Worm (Caenorhabditis elegans): ENCODE results near the gene K05G3.2.

The K05G3.2 gene

ce11 chrX:16519517-16519916 lies 24.8 kb downstream of the K05G3.2 start, which contains the start of gene T25D1.1:
Gene T25D1.1 (plus strand): TSS chrX:16519817.
- no peak for TF ChIP-seq K09A11.1 (tag; optimal IDR thresholded peaks at IDR 0.05; ENCODE audit: insufficient read depth)
- TF ChIP-seq hlh-13 (GFP tag; optimal IDR thresholded peaks at IDR 0.05): no peak
- TF ChIP-seq unc-86 (tag; optimal IDR thresholded peaks at IDR 0.05): no peak
- no peak for TF ChIP-seq ceh-6 (GFP tag; optimal IDR thresholded peaks at IDR 0.05)
- no peak for TF ChIP-seq elt-2 (tag; optimal IDR thresholded peaks at IDR 0.05)
- TF ChIP-seq hlh-30 (tag; optimal IDR thresholded peaks at IDR 0.05; ENCODE audit: insufficient read depth): no peak

- TF ChIP-seq hlh-8 (tag; optimal IDR thresholded peaks at IDR 0.05) (no peak), ceh-31 (tag; optimal IDR thresholded peaks at IDR 0.05) (no peak), ceh-6 (GFP tag; optimal IDR thresholded peaks at IDR 0.05) (no peak), ceh-30 (tag; optimal IDR thresholded peaks at IDR 0.05) (no peak), dmd-4 (tag; optimal IDR thresholded peaks at IDR 0.05; ENCODE audit: borderline replicate concordance) (no peak), unc-55 (GFP tag; optimal IDR thresholded peaks at IDR 0.05) (no peak), ref-2 (tag; optimal IDR thresholded peaks at IDR 0.05) (no peak), sox-2 (GFP tag; IDR thresholded peaks at IDR 0.05) (no peak), hlh-13 (GFP tag; optimal IDR thresholded peaks at IDR 0.05) (no peak), lin-11 (tag; optimal IDR thresholded peaks at IDR 0.05) (no peak), ceh-22 (tag; optimal IDR thresholded peaks at IDR 0.05) (no peak), ama-1 (optimal IDR thresholded peaks at IDR 0.05) (no peak), eyg-1 (tag; optimal IDR thresholded peaks at IDR 0.05) (no peak), hlh-6 (tag; optimal IDR thresholded peaks at IDR 0.05) (no peak), ceh-34 (tag; optimal IDR thresholded peaks at IDR 0.05) (no peak), mec-3 (tag; optimal IDR thresholded peaks at IDR 0.05; ENCODE audit: borderline replicate concordance) (no peak), ceh-14 (tag; optimal IDR thresholded peaks at IDR 0.05) (no peak), nfya-1 (tag; optimal IDR thresholded peaks at IDR 0.05) (no peak), dve-1 (tag; optimal IDR thresholded peaks at IDR 0.05) (no peak)
Observed at ce11 chrX:16521722-16522121, 27.0 kb downstream of the K05G3.2 start.

DNA sequence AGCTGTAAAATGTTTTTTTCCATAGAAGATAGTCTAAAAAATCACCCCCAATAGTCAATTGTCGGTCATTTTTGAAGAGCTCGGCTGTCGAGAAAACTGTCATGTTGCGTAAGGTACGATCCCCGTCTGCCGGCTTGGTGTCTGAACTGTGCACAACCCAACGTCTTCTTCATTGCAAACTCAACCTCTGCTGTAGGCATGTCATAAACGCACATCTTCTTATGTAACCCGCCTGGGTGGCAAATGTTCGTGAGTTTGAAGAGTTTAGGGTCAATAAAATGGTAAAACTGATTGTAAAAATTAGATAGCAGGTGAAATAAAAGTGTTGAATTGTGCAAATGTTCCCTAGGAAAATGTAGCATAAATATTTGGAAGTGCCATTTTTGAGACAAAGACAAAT lies 29.6 kb downstream of the K05G3.2 start:
- TF ChIP-seq pqm-1 (tag; optimal IDR thresholded peaks at IDR 0.05) (no peak), tbx-2 (tag; optimal IDR thresholded peaks at IDR 0.05) (no peak), madf-2 (tag; optimal IDR thresholded peaks at IDR 0.05) (no peak), ceh-30 (tag; optimal IDR thresholded peaks at IDR 0.05) (no peak), ceh-45 (GFP tag; IDR thresholded peaks at IDR 0.05) (no peak), lim-6 (tag; optimal IDR thresholded peaks at IDR 0.05) (no peak), ceh-18 (tag; optimal IDR thresholded peaks at IDR 0.05) (no peak)

- TF ChIP-seq hlh-30 (tag; optimal IDR thresholded peaks at IDR 0.05; ENCODE audit: insufficient read depth) (no peak), unc-55 (GFP tag; optimal IDR thresholded peaks at IDR 0.05) (peak; percentile 52), pat-9 (tag; optimal IDR thresholded peaks at IDR 0.05) (peak; percentile 60), ceh-34 (tag; optimal IDR thresholded peaks at IDR 0.05) (peak; percentile 28), ceh-18 (tag; optimal IDR thresholded peaks at IDR 0.05) (peak; percentile 60)
Observed at ce11 chrX:16525632-16526031, 30.9 kb downstream of the K05G3.2 start.

DNA sequence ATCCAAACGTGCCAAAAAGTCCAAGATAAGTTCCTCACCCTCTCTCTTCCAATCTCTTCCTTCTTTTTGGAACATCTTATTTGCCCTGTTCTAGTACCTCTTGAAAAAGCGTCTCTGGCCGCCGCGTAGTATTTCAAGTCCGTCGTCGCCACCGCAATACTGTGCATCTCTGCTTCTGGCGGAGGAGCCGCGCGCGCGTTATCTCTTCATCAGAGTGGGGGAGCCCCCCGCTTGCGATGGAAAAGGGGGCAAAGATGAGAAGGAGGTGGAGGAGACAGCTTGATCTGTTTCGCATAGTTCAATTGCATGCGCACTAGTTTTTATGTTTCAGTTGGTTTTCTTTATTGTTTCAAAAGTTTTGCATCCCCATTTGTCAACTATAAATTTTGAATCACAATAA lies 33.1 kb downstream of the K05G3.2 start:
- no peak for TF ChIP-seq ceh-45 (GFP tag; IDR thresholded peaks at IDR 0.05)

- TF ChIP-seq ceh-18 (tag; optimal IDR thresholded peaks at IDR 0.05): no peak
- TF ChIP-seq ets-4 (tag; optimal IDR thresholded peaks at IDR 0.05): no peak
- TF ChIP-seq elt-2 (tag; optimal IDR thresholded peaks at IDR 0.05): no peak
Observed at ce11 chrX:16529937-16530336, 35.2 kb downstream of the K05G3.2 start.

- TF ChIP-seq ceh-45 (GFP tag; IDR thresholded peaks at IDR 0.05) (no peak), tbx-2 (tag; optimal IDR thresholded peaks at IDR 0.05) (no peak), C08G9.2 (tag; optimal IDR thresholded peaks at IDR 0.05) (no peak), ceh-34 (tag; optimal IDR thresholded peaks at IDR 0.05) (no peak), lin-11 (tag; optimal IDR thresholded peaks at IDR 0.05) (no peak), ceh-2 (tag; optimal IDR thresholded peaks at IDR 0.05) (no peak), hlh-8 (tag; optimal IDR thresholded peaks at IDR 0.05) (peak; percentile 29), ceh-30 (tag; optimal IDR thresholded peaks at IDR 0.05) (no peak)
Observed at ce11 chrX:16530455-16530854, 35.7 kb downstream of the K05G3.2 start.
